Worm (Caenorhabditis elegans) whole organism, L4/young adult: ENCODE results near the gene srh-284.

Experiments
- W03F9.2 ChIP-seq: fragments of 150-350 bp; optimal IDR thresholded peaks from 2 replicates; lab custom pipeline; 2014; ENCODE audit warnings: missing biosample characterization, missing genetic modification characterization
- dao-5 ChIP-seq: sonication (generic microtip); optimal IDR thresholded peaks from 2 replicates; lab custom pipeline; 2016; ENCODE audit warnings: missing genotype, missing genetic modification characterization, moderate library complexity, missing compliant biosample characterization
- him-1 ChIP-seq: sonication (generic microtip); optimal IDR thresholded peaks from 2 replicates; lab custom pipeline; 2016; ENCODE audit warnings: missing genotype, missing genetic modification reagents, missing genetic modification characterization, missing compliant biosample characterization

srh-284 gene

ce11 chrV:17802519-17802918 lies 35.2 kb downstream of the srh-284 start, which contains the start of the genes Y94A7B.11 and srh-292:
TSS of gene Y94A7B.11 (minus strand) at chrV:17802619.
TSS of gene srh-292 (plus strand) at chrV:17802769.
- TF ChIP-seq W03F9.2 (tag; lab: Kevin White, UChicago) (no peak), him-1 (no peak), dao-5 (tag; lab: Kevin White, UChicago) (no peak)

ce11 chrV:17805323-17805722 lies 38.0 kb downstream of the srh-284 start, which contains the start of gene srh-291:
TSS of gene srh-291 (plus strand) at chrV:17805623.
- TF ChIP-seq W03F9.2 (tag; lab: Kevin White, UChicago) (no peak), him-1 (no peak), dao-5 (tag; lab: Kevin White, UChicago) (no peak)

- TF ChIP-seq dao-5 (tag; lab: Kevin White, UChicago) (no peak), him-1 (no peak), W03F9.2 (tag; lab: Kevin White, UChicago) (no peak)
Observed at ce11 chrV:17810053-17810452, 42.7 kb downstream of the srh-284 start, which contains the start of gene srh-296. TSS of gene srh-296 (plus strand) at chrV:17810353.

ce11 chrV:17812127-17812526 lies 44.8 kb downstream of the srh-284 start:
- TF ChIP-seq him-1 (no peak), dao-5 (tag; lab: Kevin White, UChicago) (no peak), W03F9.2 (tag; lab: Kevin White, UChicago) (no peak)

ce11 chrV:17818567-17818966 lies 51.2 kb downstream of the srh-284 start, which contains the start of gene srh-298:
TSS of gene srh-298 (plus strand) at chrV:17818867.
- TF ChIP-seq him-1 (no peak), dao-5 (tag; lab: Kevin White, UChicago) (no peak), W03F9.2 (tag; lab: Kevin White, UChicago) (no peak)
